Fruit fly (Drosophila melanogaster) Kc167 (cell line): ENCODE measurements around the gene CG43702.

Source experiments
- Myc ChIP-seq: fragments of >200 bp; optimal IDR thresholded peaks from 2 replicates; lab custom pipeline; 2017; ENCODE audit warnings: missing external identifiers
- Sin3A ChIP-seq: fragments of >200 bp; optimal IDR thresholded peaks from 2 replicates; lab custom pipeline; 2018; ENCODE audit warnings: missing external identifiers

dm6 chr3L:21282741-21283140 lies 15.7 kb upstream of the CG43702 start:
- TF ChIP-seq Sin3A (lab: Kevin White, UChicago) (no peak), Myc (lab: Kevin White, UChicago) (no peak)
